Fruit fly (Drosophila melanogaster): ENCODE results near the gene Hou.

DNA sequence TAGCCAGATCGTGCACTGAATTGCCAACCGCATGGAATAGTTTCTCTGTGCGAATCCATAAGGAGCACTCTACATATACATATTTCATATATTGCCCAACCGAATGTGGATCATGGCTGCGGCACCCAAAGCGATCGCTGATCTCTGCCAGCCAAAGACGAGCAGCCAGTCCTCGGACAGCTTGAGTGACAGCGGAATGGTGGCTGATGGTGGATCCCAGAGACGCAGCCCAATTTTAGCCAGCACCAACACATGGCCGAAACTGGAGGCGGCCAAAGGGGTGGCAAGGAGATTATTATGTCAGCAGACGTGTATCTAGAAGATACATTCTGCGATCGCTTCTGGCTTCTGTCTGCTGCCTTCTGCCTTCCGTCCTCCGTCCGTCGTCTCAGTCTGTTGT lies 19.3 kb downstream of the Hou start:
- TF ChIP-seq CG8478 (optimal IDR thresholded peaks at IDR 0.05), result no peak
- no peak for TF ChIP-seq CTCF (optimal IDR thresholded peaks at IDR 0.05)

Data from S2 (cell line).